Worm (Caenorhabditis elegans): ENCODE results near the gene C14B9.8.
A peak's percentile ranks its signal among the peaks of the same experiment; 100 is the strongest.

The C14B9.8 gene

ce11 chrIII:8158140-8158786, 13.8 kb upstream of the C14B9.8 start, which contains the start of gene atg-13:
atg-13 (minus strand) TSS chrIII:8158190.
- TF ChIP-seq mcd-1 (GFP tag; IDR thresholded peaks at IDR 0.05) (peak; percentile 39; the same call in 1 of the 2 replicates), ceh-91 (GFP tag; IDR thresholded peaks at IDR 0.05) (peak; percentile 20; the same call in 1 of the 2 replicates), hmg-20 (GFP tag; IDR thresholded peaks at IDR 0.05) (no peak), let-607 (tag; optimal IDR thresholded peaks at IDR 0.05) (peak in 1 of 2 experiments; percentile 7), hmg-1.2 (GFP tag; IDR thresholded peaks at IDR 0.05) (0 out of 2 replicates have a peak, but pooled peaks have one; percentile 18), nhr-80 (tag; optimal IDR thresholded peaks at IDR 0.05) (peak; percentile 22), K11D2.4 (GFP tag; IDR thresholded peaks at IDR 0.05) (no peak), attf-5 (GFP tag; optimal IDR thresholded peaks at IDR 0.05) (peak; percentile 13)

ce11 chrIII:8155166-8155565, 10.7 kb upstream of the C14B9.8 start, which contains the start of gene D2007.1:
D2007.1 (plus strand) TSS chrIII:8155466.
- TF ChIP-seq madf-8 (GFP tag; conservative IDR thresholded peaks at IDR 0.05): no peak
- TF ChIP-seq dpff-1 (tag; optimal IDR thresholded peaks at IDR 0.05): no peak
- TF ChIP-seq egrh-3 (GFP tag; IDR thresholded peaks at IDR 0.05): no peak

ce11 chrIII:8154423-8154822, 10.0 kb upstream of the C14B9.8 start:
- peak in 1 of 2 experiments; percentile 17 for TF ChIP-seq let-607 (tag; optimal IDR thresholded peaks at IDR 0.05)
- TF ChIP-seq F57A8.1 (GFP tag; optimal IDR thresholded peaks at IDR 0.05): no peak
- peak; percentile 38 for TF ChIP-seq nhr-80 (tag; optimal IDR thresholded peaks at IDR 0.05)

- TF ChIP-seq fkh-3 (tag; optimal IDR thresholded peaks at IDR 0.05): no peak
- no peak for TF ChIP-seq attf-6 (GFP tag; IDR thresholded peaks at IDR 0.05)
- no peak for TF ChIP-seq B0035.1 (tag; optimal IDR thresholded peaks at IDR 0.05)
- no peak for TF ChIP-seq lin-54 (GFP tag; optimal IDR thresholded peaks at IDR 0.05)
- no peak for TF ChIP-seq lir-1 (GFP tag; conservative IDR thresholded peaks at IDR 0.05)
- TF ChIP-seq F39B2.1 (GFP tag; IDR thresholded peaks at IDR 0.05): no peak
- TF ChIP-seq ceh-91 (GFP tag; IDR thresholded peaks at IDR 0.05): no peak
- no peak for TF ChIP-seq T26A5.8 (tag; optimal IDR thresholded peaks at IDR 0.05)
- TF ChIP-seq Y67H2A.10 (GFP tag; conservative IDR thresholded peaks at IDR 0.05): no peak
- no peak for TF ChIP-seq dox-1 (GFP tag; IDR thresholded peaks at IDR 0.05)
- TF ChIP-seq aptf-3 (GFP tag; IDR thresholded peaks at IDR 0.05): no peak
Measured at ce11 chrIII:8148751-8149150, 4.3 kb upstream of the C14B9.8 start, which contains the start of gene D2007.2. D2007.2 (plus strand) TSS chrIII:8148963.

- TF ChIP-seq madf-3 (GFP tag; IDR thresholded peaks at IDR 0.05) (0 out of 2 replicates have a peak, but pooled peaks have one; percentile 39), unc-62 (GFP tag; optimal IDR thresholded peaks at IDR 0.05) (no peak), snpc-4 (GFP tag; optimal IDR thresholded peaks at IDR 0.05) (no peak), snpc-4 (tag; optimal IDR thresholded peaks at IDR 0.05) (no peak), egl-18 (GFP tag; IDR thresholded peaks at IDR 0.05) (no peak), hsf-1 (GFP tag; IDR thresholded peaks at IDR 0.05) (0 out of 2 replicates have a peak, but pooled peaks have one; percentile 30)
Measured at ce11 chrIII:8145971-8146370, 1.5 kb upstream of the C14B9.8 start.

- no peak for TF ChIP-seq rpc-1 (optimal IDR thresholded peaks at IDR 0.05)
- TF ChIP-seq rpc-1 (tag; optimal IDR thresholded peaks at IDR 0.05): no peak
- no peak for TF ChIP-seq B0035.1 (tag; optimal IDR thresholded peaks at IDR 0.05)
- no peak for TF ChIP-seq hlh-12 (tag; optimal IDR thresholded peaks at IDR 0.05)
- TF ChIP-seq madf-8 (GFP tag; conservative IDR thresholded peaks at IDR 0.05): no peak
- no peak for TF ChIP-seq egl-18 (GFP tag; IDR thresholded peaks at IDR 0.05)
- no peak for TF ChIP-seq gei-17 (GFP tag; optimal IDR thresholded peaks at IDR 0.05)
- TF ChIP-seq sea-2 (GFP tag; IDR thresholded peaks at IDR 0.05): no peak
- no peak for TF ChIP-seq madf-10 (tag; optimal IDR thresholded peaks at IDR 0.05)
- TF ChIP-seq dox-1 (GFP tag; IDR thresholded peaks at IDR 0.05): no peak
Measured at ce11 chrIII:8142217-8142616, 2.2 kb downstream of the C14B9.8 start.
